Worm (Caenorhabditis elegans): ENCODE data around the gene F54D8.6.

DNA sequence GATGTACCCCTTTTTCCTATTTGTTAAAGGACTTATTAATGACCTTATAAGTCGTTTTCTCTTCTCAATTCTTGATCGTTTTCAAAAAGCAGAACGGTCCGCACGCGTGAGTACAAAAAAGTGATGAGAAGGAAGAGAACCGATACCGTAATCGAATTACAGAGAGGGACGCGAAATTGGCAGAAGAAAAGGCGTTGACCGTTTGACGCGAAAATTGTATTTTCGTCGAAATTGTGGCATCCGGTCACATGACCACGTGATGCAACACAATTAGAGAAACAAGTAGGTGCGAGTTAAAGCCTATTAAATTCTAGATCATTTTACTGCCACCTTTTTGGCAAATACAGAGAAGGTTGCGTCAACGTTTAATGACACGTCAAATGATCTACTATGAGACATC, 41.4 kb downstream of the F54D8.6 start:
- TF ChIP-seq snpc-1.3 (tag; optimal IDR thresholded peaks at IDR 0.05; ENCODE audit: insufficient read depth) (no peak), xnd-1 (tag; optimal IDR thresholded peaks at IDR 0.05) (no peak), ztf-28 (GFP tag; IDR thresholded peaks at IDR 0.05) (no peak), cebp-1 (GFP tag; IDR thresholded peaks at IDR 0.05) (no peak), cebp-1 (tag; optimal IDR thresholded peaks at IDR 0.05) (no peak), B0019.2 (GFP tag; conservative IDR thresholded peaks at IDR 0.05) (no peak), tlf-1 (GFP tag; optimal IDR thresholded peaks at IDR 0.05) (no peak), pbrm-1 (GFP tag; IDR thresholded peaks at IDR 0.05) (no peak)
